Worm (Caenorhabditis elegans): ENCODE measurements around the gene Y105C5A.1270.

Gene Y105C5A.1270

ce11 chrIV:15849656-15850055 lies 3.2 kb upstream of the Y105C5A.1270 start, which contains the start of gene Y105C5A.24:
TSS of gene Y105C5A.24 (plus strand) at chrIV:15849875.
- TF ChIP-seq zfp-3 (GFP tag; conservative IDR thresholded peaks at IDR 0.05) (no peak), dmd-6 (GFP tag; IDR thresholded peaks at IDR 0.05) (peak; percentile 77), dve-1 (tag; optimal IDR thresholded peaks at IDR 0.05; ENCODE audit: insufficient read depth) (peak; percentile 71), nhr-48 (tag; optimal IDR thresholded peaks at IDR 0.05) (no peak), snpc-1.2 (GFP tag; IDR thresholded peaks at IDR 0.05) (0 out of 2 replicates have a peak, but pooled peaks have one; percentile 29), nhr-28 (tag; optimal IDR thresholded peaks at IDR 0.05) (peak; percentile 59), zip-2 (tag; optimal IDR thresholded peaks at IDR 0.05) (no peak), nhr-77 (tag; optimal IDR thresholded peaks at IDR 0.05) (peak; percentile 70), pqm-1 (tag; optimal IDR thresholded peaks at IDR 0.05) (peak; percentile 83), daf-16 (GFP tag; optimal IDR thresholded peaks at IDR 0.05) (no peak), daf-16 (tag; optimal IDR thresholded peaks at IDR 0.05) (peak; percentile 97)

DNA sequence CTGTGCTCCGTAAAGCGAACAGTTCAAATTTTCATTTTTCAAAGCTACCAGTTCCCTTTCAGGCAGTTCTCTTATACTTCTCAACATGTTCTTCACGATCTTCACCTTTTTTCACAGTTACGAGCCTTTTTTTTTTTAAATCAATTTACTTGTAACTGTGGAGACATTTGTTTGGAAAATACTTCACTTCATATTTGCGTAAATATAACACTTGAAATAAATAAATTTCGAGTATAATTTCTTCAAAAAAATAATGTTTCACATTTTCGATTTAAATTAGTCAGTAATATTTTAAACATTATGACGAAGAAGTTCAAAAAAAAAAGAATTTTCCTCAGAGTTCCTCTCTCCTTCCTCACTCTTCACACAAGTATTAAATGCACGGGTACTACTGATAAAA lies 643 bp upstream of the Y105C5A.1270 start, which contains the start of gene Y105C5A.1269:
Gene Y105C5A.1269, plus strand, starts transcription at position 301 of the 400 bp plus-strand sequence.
- no peak for TF ChIP-seq snpc-4 (tag; optimal IDR thresholded peaks at IDR 0.05)
- TF ChIP-seq T26A8.4 (GFP tag; IDR thresholded peaks at IDR 0.05): no peak
- TF ChIP-seq nhr-48 (tag; optimal IDR thresholded peaks at IDR 0.05): no peak
- TF ChIP-seq mdt-29 (GFP tag; IDR thresholded peaks at IDR 0.05): no peak

- no peak for TF ChIP-seq ztf-7 (tag; optimal IDR thresholded peaks at IDR 0.05)
- TF ChIP-seq daf-16 (GFP tag; optimal IDR thresholded peaks at IDR 0.05): no peak
- no peak for TF ChIP-seq daf-16 (tag; optimal IDR thresholded peaks at IDR 0.05)
- no peak for TF ChIP-seq ztf-11 (tag; optimal IDR thresholded peaks at IDR 0.05)
- no peak for TF ChIP-seq lsy-2 (tag; optimal IDR thresholded peaks at IDR 0.05)
- TF ChIP-seq lin-1 (GFP tag; IDR thresholded peaks at IDR 0.05): no peak
- no peak for TF ChIP-seq F44E2.7 (GFP tag; IDR thresholded peaks at IDR 0.05)
- TF ChIP-seq fkh-10 (GFP tag; optimal IDR thresholded peaks at IDR 0.05): no peak
- no peak for TF ChIP-seq nhr-102 (tag; optimal IDR thresholded peaks at IDR 0.05)
- no peak for TF ChIP-seq mxl-3 (GFP tag; optimal IDR thresholded peaks at IDR 0.05)
- TF ChIP-seq hlh-11 (tag; optimal IDR thresholded peaks at IDR 0.05): no peak
- no peak for TF ChIP-seq rbr-2 (tag; optimal IDR thresholded peaks at IDR 0.05)
- no peak for TF ChIP-seq F26F4.8 (GFP tag; conservative IDR thresholded peaks at IDR 0.05)
- TF ChIP-seq arid-1 (GFP tag; conservative IDR thresholded peaks at IDR 0.05): no peak
- TF ChIP-seq nhr-41 (GFP tag; IDR thresholded peaks at IDR 0.05): no peak
- TF ChIP-seq unc-62 (GFP tag; optimal IDR thresholded peaks at IDR 0.05 in 1 of 2): no peak
- TF ChIP-seq unc-62 (tag; optimal IDR thresholded peaks at IDR 0.05): no peak
- TF ChIP-seq lir-3 (tag; optimal IDR thresholded peaks at IDR 0.05): no peak
- TF ChIP-seq mes-2 (tag; optimal IDR thresholded peaks at IDR 0.05; ENCODE audit: poor library complexity, severe bottlenecking): no peak
- TF ChIP-seq F10B5.3 (tag; optimal IDR thresholded peaks at IDR 0.05): no peak
- TF ChIP-seq daf-19 (GFP tag; conservative IDR thresholded peaks at IDR 0.05): no peak
- no peak for TF ChIP-seq hmg-1.1 (GFP tag; IDR thresholded peaks at IDR 0.05)
Measured at ce11 chrIV:15844064-15844463, 2.4 kb downstream of the Y105C5A.1270 start.

- TF ChIP-seq mdt-29 (GFP tag; IDR thresholded peaks at IDR 0.05) (0 out of 2 replicates have a peak, but pooled peaks have one; percentile 29), set-16 (GFP tag; IDR thresholded peaks at IDR 0.05) (peak; percentile 78; the same call in 1 of the 2 replicates), ceh-44 (GFP tag; IDR thresholded peaks at IDR 0.05) (0 out of 2 replicates have a peak, but pooled peaks have one; percentile 23)
Measured at ce11 chrIV:15826568-15826967, 19.9 kb downstream of the Y105C5A.1270 start.
